Fruit fly (Drosophila melanogaster) whole organism, embryonic: ENCODE measurements around the gene nAChRalpha6.
A peak's percentile ranks its signal among the peaks of the same experiment; 100 is the strongest.

Source experiments
- Aef1 ChIP-seq: fragments of 200-800 bp; sonication (Bioruptor generic); IDR thresholded peaks from 3 replicates; pipeline ENCODE4 v1.3.6; 2022; ENCODE audit warnings: missing biosample characterization, missing genetic modification characterization
- Antp ChIP-seq: fragments of 200-800 bp; sonication (Bioruptor generic); optimal IDR thresholded peaks from 3 replicates; lab custom pipeline; 2016; ENCODE audit warnings: missing biosample characterization, missing genetic modification characterization
- Asciz ChIP-seq: fragments of 200-800 bp; sonication (Bioruptor generic); optimal IDR thresholded peaks from 2 replicates; lab custom pipeline; 2017; ENCODE audit warnings: missing biosample characterization, mild to moderate bottlenecking, missing genetic modification characterization, missing genetic modification reagents
- BEAF-32 ChIP-seq: fragments of 200-800 bp; sonication (Bioruptor generic); optimal IDR thresholded peaks from 3 replicates; lab custom pipeline; 2017; ENCODE audit warnings: missing biosample characterization, missing genetic modification characterization, mild to moderate bottlenecking, moderate library complexity, missing genetic modification reagents
- Bgb ChIP-seq: fragments of 200-800 bp; sonication (Bioruptor generic); IDR thresholded peaks from 2 replicates; pipeline ENCODE4 v1.3.6; 2022; ENCODE audit warnings: missing biosample characterization, missing genetic modification characterization; ENCODE audit not compliant: partially characterized antibody
- CG1024 ChIP-seq: fragments of 200-800 bp; sonication (Bioruptor generic); IDR thresholded peaks from 2 replicates; pipeline ENCODE4 v1.3.6; 2022; ENCODE audit warnings: missing biosample characterization, missing genetic modification characterization
- CG10321 ChIP-seq: fragments of 200-800 bp; sonication (Bioruptor generic); IDR thresholded peaks from 2 replicates; pipeline ENCODE4 v1.3.6; 2022; ENCODE audit warnings: missing biosample characterization, missing genetic modification characterization
- CG11560 ChIP-seq: fragments of 200-800 bp; sonication (Bioruptor generic); IDR thresholded peaks from 3 replicates; pipeline ENCODE4 v1.3.6; 2022; ENCODE audit warnings: missing biosample characterization, missing genetic modification characterization
- CG13287 ChIP-seq: fragments of 200-800 bp; sonication (Bioruptor generic); IDR thresholded peaks from 2 replicates; pipeline ENCODE4 v1.3.6; 2022; ENCODE audit warnings: missing biosample characterization, missing genetic modification characterization; ENCODE audit not compliant: partially characterized antibody
- CG13296 ChIP-seq: fragments of 200-800 bp; sonication (Bioruptor generic); optimal IDR thresholded peaks from 3 replicates; lab custom pipeline; 2018; ENCODE audit warnings: missing biosample characterization, mild to moderate bottlenecking, missing genetic modification characterization
- CG13894 ChIP-seq: fragments of 200-800 bp; sonication (Bioruptor generic); optimal IDR thresholded peaks from 3 replicates; lab custom pipeline; 2018; ENCODE audit warnings: missing biosample characterization, mild to moderate bottlenecking, missing genetic modification characterization, moderate library complexity
- CG14441 ChIP-seq: fragments of 200-800 bp; sonication (Bioruptor generic); IDR thresholded peaks from 2 replicates; pipeline ENCODE4 v1.3.6; 2022; ENCODE audit warnings: missing biosample characterization, missing genetic modification characterization
- CG2116 ChIP-seq: fragments of 200-800 bp; sonication (Bioruptor generic); optimal IDR thresholded peaks from 3 replicates; lab custom pipeline; 2018; ENCODE audit warnings: missing biosample characterization, mild to moderate bottlenecking, missing genetic modification characterization
- CG31441 ChIP-seq: fragments of 200-800 bp; sonication (Bioruptor generic); IDR thresholded peaks from 2 replicates; pipeline ENCODE4 v1.3.6; 2022; ENCODE audit warnings: missing biosample characterization, missing genetic modification characterization
- CG32767 ChIP-seq: fragments of 200-800 bp; sonication (Bioruptor generic); IDR thresholded peaks from 2 replicates; pipeline ENCODE4 v1.3.6; 2022; ENCODE audit warnings: missing biosample characterization, missing genetic modification characterization
- CG34224 ChIP-seq: fragments of 200-800 bp; sonication (Bioruptor generic); IDR thresholded peaks from 3 replicates; pipeline ENCODE4 v1.3.6; 2022; ENCODE audit warnings: missing biosample characterization, missing genetic modification characterization; ENCODE audit not compliant: partially characterized antibody
- CG34422 ChIP-seq: fragments of 200-800 bp; sonication (Bioruptor generic); IDR thresholded peaks from 3 replicates; pipeline ENCODE4 v1.3.6; 2022; ENCODE audit warnings: missing biosample characterization, missing genetic modification characterization
- CG3995 ChIP-seq: fragments of 200-800 bp; sonication (Bioruptor generic); optimal IDR thresholded peaks from 3 replicates; lab custom pipeline; 2016; ENCODE audit warnings: missing biosample characterization, missing genetic modification characterization
- CG42726 ChIP-seq: fragments of 200-800 bp; sonication (Bioruptor generic); IDR thresholded peaks from 2 replicates; pipeline ENCODE4 v1.3.6; 2022; ENCODE audit warnings: missing biosample characterization, missing genetic modification characterization; ENCODE audit not compliant: partially characterized antibody
- CG7786 ChIP-seq: fragments of 200-800 bp; sonication (Bioruptor generic); optimal IDR thresholded peaks from 2 replicates; lab custom pipeline; 2016; ENCODE audit warnings: missing biosample characterization, missing genetic modification characterization
- CG7987 ChIP-seq: fragments of 200-800 bp; sonication (Bioruptor generic); optimal IDR thresholded peaks from 2 replicates; lab custom pipeline; 2018; ENCODE audit warnings: missing biosample characterization, mild to moderate bottlenecking, missing genetic modification characterization, moderate library complexity
- CG9727 ChIP-seq: fragments of 200-800 bp; sonication (Bioruptor generic); optimal IDR thresholded peaks from 3 replicates; lab custom pipeline; 2017; ENCODE audit warnings: missing biosample characterization, mild to moderate bottlenecking, missing genetic modification characterization
- D19B ChIP-seq: fragments of 200-800 bp; sonication (Bioruptor generic); optimal IDR thresholded peaks from 2 replicates; lab custom pipeline; 2017; ENCODE audit warnings: missing biosample characterization, mild to moderate bottlenecking, missing genetic modification characterization
- Fer2 ChIP-seq: fragments of 200-800 bp; sonication (Bioruptor generic); optimal IDR thresholded peaks from 2 replicates; lab custom pipeline; 2018; ENCODE audit warnings: missing biosample characterization, mild to moderate bottlenecking, missing genetic modification characterization, moderate library complexity
- Fer3 ChIP-seq: fragments of 200-800 bp; sonication (Bioruptor generic); optimal IDR thresholded peaks from 2 replicates; lab custom pipeline; 2018; ENCODE audit warnings: missing biosample characterization, mild to moderate bottlenecking, missing genetic modification characterization, moderate library complexity
- GATAe ChIP-seq: fragments of 200-800 bp; sonication (Bioruptor generic); conservative IDR thresholded peaks from 2 replicates; pipeline ENCODE4 v1.3.6; 2022; ENCODE audit warnings: missing biosample characterization, missing genetic modification characterization
- H2.0 ChIP-seq: fragments of 200-800 bp; sonication (Bioruptor generic); IDR thresholded peaks from 2 replicates; pipeline ENCODE4 v1.3.6; 2022; ENCODE audit warnings: missing biosample characterization, missing genetic modification characterization
- HLH3B ChIP-seq: fragments of 200-800 bp; sonication (Bioruptor generic); IDR thresholded peaks from 2 replicates; pipeline ENCODE4 v1.3.6; 2022; ENCODE audit warnings: missing biosample characterization, missing genetic modification characterization
- Hey ChIP-seq: fragments of 200-800 bp; sonication (Bioruptor generic); optimal IDR thresholded peaks from 3 replicates; lab custom pipeline; 2018; ENCODE audit warnings: missing biosample characterization, mild to moderate bottlenecking, missing genetic modification characterization
- Med ChIP-seq: fragments of 200-800 bp; sonication (Bioruptor generic); peaks from one replicate; lab custom pipeline; 2016; ENCODE audit warnings: missing biosample characterization, missing genetic modification characterization, mild to moderate bottlenecking, inconsistent platforms, moderate library complexity
- Myb ChIP-seq: fragments of 200-800 bp; sonication (Bioruptor generic); optimal IDR thresholded peaks from 2 replicates; lab custom pipeline; 2016; ENCODE audit warnings: missing biosample characterization, missing genetic modification characterization
- NFAT ChIP-seq: fragments of 200-800 bp; sonication (Bioruptor generic); IDR thresholded peaks from 2 replicates; pipeline ENCODE4 v1.3.6; 2022; ENCODE audit warnings: missing biosample characterization, missing genetic modification characterization
- Neu2 ChIP-seq: fragments of 200-800 bp; sonication (Bioruptor generic); optimal IDR thresholded peaks from 3 replicates; lab custom pipeline; 2016; ENCODE audit warnings: missing biosample characterization, missing genetic modification characterization, borderline replicate concordance
- Side ChIP-seq: fragments of 200-800 bp; sonication (Bioruptor generic); optimal IDR thresholded peaks from 2 replicates; lab custom pipeline; 2016; ENCODE audit warnings: missing biosample characterization, missing genetic modification characterization
- danr ChIP-seq: fragments of 200-800 bp; sonication (Bioruptor generic); IDR thresholded peaks from 2 replicates; pipeline ENCODE4 v1.3.6; 2022; ENCODE audit warnings: missing biosample characterization, missing genetic modification characterization
- fd3F ChIP-seq: fragments of 200-800 bp; sonication (Bioruptor generic); optimal IDR thresholded peaks from 2 replicates; lab custom pipeline; 2018; ENCODE audit warnings: missing biosample characterization, mild to moderate bottlenecking, missing genetic modification characterization, moderate library complexity
- hbn ChIP-seq: fragments of 200-800 bp; sonication (Bioruptor generic); IDR thresholded peaks from 2 replicates; pipeline ENCODE4 v1.3.6; 2022; ENCODE audit warnings: missing biosample characterization, missing genetic modification characterization; ENCODE audit not compliant: partially characterized antibody
- knrl ChIP-seq: fragments of 200-800 bp; sonication (Bioruptor generic); IDR thresholded peaks from 3 replicates; pipeline ENCODE4 v1.3.6; 2022; ENCODE audit warnings: missing biosample characterization, missing genetic modification characterization; ENCODE audit not compliant: partially characterized antibody
- mirr ChIP-seq: fragments of 200-800 bp; sonication (Bioruptor generic); optimal IDR thresholded peaks from 3 replicates; lab custom pipeline; 2018; ENCODE audit warnings: missing biosample characterization, mild to moderate bottlenecking, missing genetic modification characterization
- pan ChIP-seq, 4 experiments: fragments of >200 bp in 3 of 4; fragments of 200-800 bp in 1 of 4; sonication (Bioruptor generic) in 1 of 4; optimal IDR thresholded peaks in 3 of 4; IDR thresholded peaks in 1 of 4; 2 replicates each; pipeline versions ENCODE4 v1.3.6 to Lab custom; 2017 to 2022; ENCODE audit warnings: missing biosample characterization in 2 of 4, missing genetic modification characterization in 2 of 4, mixed read lengths in 1 of 4
- scrt ChIP-seq: fragments of 200-800 bp; sonication (Bioruptor generic); optimal IDR thresholded peaks from 2 replicates; lab custom pipeline; 2018; ENCODE audit warnings: missing biosample characterization, mild to moderate bottlenecking, missing genetic modification characterization, moderate library complexity
- sd ChIP-seq: fragments of 200-800 bp; sonication (Bioruptor generic); optimal IDR thresholded peaks from 3 replicates; lab custom pipeline; 2018; ENCODE audit warnings: missing biosample characterization, mild to moderate bottlenecking, missing genetic modification characterization, moderate library complexity
- tin ChIP-seq: fragments of 200-800 bp; sonication (Bioruptor generic); optimal IDR thresholded peaks from 3 replicates; lab custom pipeline; 2016; ENCODE audit warnings: missing biosample characterization, missing genetic modification characterization
- vfl ChIP-seq: fragments of 200-800 bp; sonication (Bioruptor generic); optimal IDR thresholded peaks from 2 replicates; lab custom pipeline; 2016; ENCODE audit warnings: missing biosample characterization, missing genetic modification characterization
- vnd ChIP-seq: fragments of 200-800 bp; sonication (Bioruptor generic); IDR thresholded peaks from 3 replicates; pipeline ENCODE4 v1.3.6; 2022; ENCODE audit warnings: missing biosample characterization, missing genetic modification characterization; ENCODE audit not compliant: partially characterized antibody
- vvl ChIP-seq: fragments of 200-800 bp; sonication (Bioruptor generic); IDR thresholded peaks from 2 replicates; pipeline ENCODE4 v1.3.6; 2022; ENCODE audit warnings: missing biosample characterization, missing genetic modification characterization

nAChRalpha6 gene

DNA sequence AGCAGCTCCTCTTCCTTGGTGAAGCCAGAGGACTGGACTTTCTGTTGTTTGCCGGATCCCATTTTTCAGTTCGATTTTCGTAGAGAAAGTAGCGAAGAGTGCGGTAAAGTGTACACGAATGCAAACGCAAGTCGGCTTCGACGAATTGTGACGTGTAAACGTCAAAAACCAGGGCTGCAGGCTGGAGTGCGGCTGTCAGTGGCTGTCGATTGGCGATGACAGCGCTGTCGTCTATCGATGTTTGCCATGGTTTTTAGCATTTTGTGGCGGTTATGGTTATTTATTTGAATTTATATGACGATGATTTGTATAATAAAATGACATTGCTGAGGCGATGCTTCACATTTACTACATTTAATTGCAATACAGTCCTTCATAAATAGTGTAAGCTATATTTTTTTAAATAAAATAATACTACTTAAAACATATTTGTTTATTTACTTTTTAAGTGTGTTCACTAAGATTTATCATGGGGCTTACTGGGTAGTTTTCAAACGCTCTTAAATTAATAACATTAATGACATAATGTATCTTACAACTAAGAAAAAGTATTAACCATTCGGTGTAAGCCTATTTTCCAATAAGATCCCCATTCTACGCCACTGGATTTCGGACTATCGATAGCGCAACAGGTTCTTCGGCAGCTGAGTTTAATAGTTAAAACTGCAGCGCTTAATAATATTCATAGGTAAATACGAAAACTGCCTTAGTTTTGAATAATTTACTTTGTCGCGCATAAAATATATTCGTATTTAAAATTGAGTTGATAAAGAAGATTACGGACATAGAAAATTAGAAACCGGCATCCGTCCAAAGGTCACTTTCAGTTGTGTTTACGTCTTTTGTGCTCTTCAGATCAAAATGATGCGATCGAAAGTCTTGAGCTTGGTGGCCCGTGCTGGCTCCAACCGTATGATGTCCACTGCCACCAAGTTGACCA lies 32.2 kb upstream of the nAChRalpha6 start, which contains the start of the genes CG5885 and CG4598 (continued):
- peak; percentile 59 for TF ChIP-seq Antp (GFP tag; lab: Kevin White, UChicago)
- peak; percentile 57 for TF ChIP-seq Fer2 (tag; lab: Kevin White, UChicago)
- TF ChIP-seq Bgb, result peak; percentile 76
- TF ChIP-seq CG13894 (tag; lab: Kevin White, UChicago), result peak; percentile 53
- peak; percentile 85 for TF ChIP-seq Med (GFP tag; lab: Kevin White, UChicago)
- peak; percentile 72 for TF ChIP-seq vnd (GFP tag; lab: Robert Waterston, UW)
- TF ChIP-seq CG7786 (GFP tag; lab: Kevin White, UChicago), result peak; percentile 41
- peak; percentile 82 for TF ChIP-seq knrl (GFP tag; lab: Robert Waterston, UW)
- peak; percentile 64 for TF ChIP-seq CG31441 (GFP tag; lab: Robert Waterston, UW)
- TF ChIP-seq CG13296 (GFP tag; lab: Kevin White, UChicago), result peak; percentile 55
- peak; percentile 13 for TF ChIP-seq D19B (GFP tag; lab: Kevin White, UChicago)
- peak; percentile 65; the same call in 1 of the 2 replicates for TF ChIP-seq H2.0 (GFP tag; lab: Robert Waterston, UW)
- TF ChIP-seq CG42726 (GFP tag; lab: Robert Waterston, UW), result peak; percentile 76
- no peak for TF ChIP-seq mirr
- TF ChIP-seq Asciz (GFP tag; lab: Kevin White, UChicago), result peak; percentile 31
- no peak for TF ChIP-seq danr
- TF ChIP-seq Side (GFP tag; lab: Kevin White, UChicago), result no peak
- peak; percentile 82 for TF ChIP-seq BEAF-32 (GFP tag; lab: Kevin White, UChicago)
- TF ChIP-seq sd, result peak; percentile 15
- peak; percentile 72; the same call in 2 of the 3 replicates for TF ChIP-seq CG34224 (GFP tag; lab: Robert Waterston, UW)
- TF ChIP-seq CG2116 (GFP tag; lab: Kevin White, UChicago), result peak; percentile 90
- TF ChIP-seq vvl (GFP tag; lab: Robert Waterston, UW), result peak; percentile 81
- TF ChIP-seq tin (GFP tag; lab: Kevin White, UChicago), result peak; percentile 48
- TF ChIP-seq fd3F (GFP tag; lab: Kevin White, UChicago), result peak; percentile 66
- TF ChIP-seq CG14441 (GFP tag; lab: Robert Waterston, UW), result no peak
- TF ChIP-seq NFAT, result peak; percentile 50
- TF ChIP-seq CG7987 (GFP tag; lab: Kevin White, UChicago), result no peak
- peak; percentile 68 for TF ChIP-seq hbn (GFP tag; lab: Robert Waterston, UW)
- peak; percentile 34; the same call in 1 of the 2 replicates for TF ChIP-seq CG32767 (GFP tag; lab: Robert Waterston, UW)
- peak; percentile 43; the same call in 2 of the 3 replicates for TF ChIP-seq Aef1
- TF ChIP-seq CG9727 (GFP tag; lab: Kevin White, UChicago), result peak; percentile 57
- no peak for TF ChIP-seq GATAe (GFP tag; lab: Robert Waterston, UW)
- TF ChIP-seq CG3995 (GFP tag; lab: Kevin White, UChicago), result no peak
- peak; percentile 41; the same call in 1 of the 3 replicates for TF ChIP-seq CG11560
- peak; percentile 42 for TF ChIP-seq CG1024 (GFP tag; lab: Robert Waterston, UW)
- no peak for TF ChIP-seq Neu2 (GFP tag; lab: Kevin White, UChicago)
- TF ChIP-seq HLH3B (GFP tag; lab: Robert Waterston, UW), result no peak; the same call in 1 of the 2 replicates
- peak; percentile 80 for TF ChIP-seq CG13287 (GFP tag; lab: Robert Waterston, UW)
- peak; percentile 63; the same call in 2 of the 3 replicates for TF ChIP-seq CG34422 (GFP tag; lab: Robert Waterston, UW)
- peak; percentile 78 for TF ChIP-seq scrt (GFP tag; lab: Kevin White, UChicago)
- TF ChIP-seq Hey (tag; lab: Kevin White, UChicago), result no peak
- TF ChIP-seq Fer3, result peak; percentile 59
- no peak for TF ChIP-seq pan (optimal IDR thresholded peaks at IDR 0.05; lab: Kevin White, UChicago)
- TF ChIP-seq pan (GFP tag; optimal IDR thresholded peaks at IDR 0.05 in 1 of 2, IDR thresholded peaks at IDR 0.05 in 1 of 2), result peak in 1 of 2 experiments; percentile 64
- TF ChIP-seq vfl (GFP tag; lab: Kevin White, UChicago), result peak; percentile 40
- TF ChIP-seq Myb (GFP tag; lab: Kevin White, UChicago), result peak; percentile 84
- TF ChIP-seq CG10321, result no peak
